Fruit fly (Drosophila melanogaster): ENCODE results near the gene brv1.

DNA sequence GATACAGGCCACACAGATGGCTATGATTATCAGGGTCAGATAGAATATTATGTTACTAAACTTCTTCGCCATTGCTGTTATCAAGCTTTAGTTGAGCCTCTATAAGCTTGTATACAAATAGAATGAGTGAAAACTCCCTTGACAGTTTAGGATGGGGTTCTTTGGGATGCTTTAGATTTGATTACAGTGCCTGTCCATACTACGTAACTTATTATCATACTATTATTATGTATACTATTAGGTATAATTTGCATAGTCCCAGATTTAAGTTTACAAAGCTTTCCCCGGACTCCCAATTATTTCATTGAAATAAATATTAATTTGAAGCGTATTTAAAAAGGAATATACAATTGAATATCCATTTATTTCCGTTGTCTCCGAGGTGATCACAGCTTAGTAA lies at the start of gene brv1:
- TF ChIP-seq h (optimal IDR thresholded peaks at IDR 0.05) = no peak
- TF ChIP-seq Myc (optimal IDR thresholded peaks at IDR 0.05) = no peak
- TF ChIP-seq Sin3A (optimal IDR thresholded peaks at IDR 0.05) = no peak
- TF ChIP-seq psq (optimal IDR thresholded peaks at IDR 0.05) = no peak
- no peak for TF ChIP-seq ttk (optimal IDR thresholded peaks at IDR 0.05)
- TF ChIP-seq insv (optimal IDR thresholded peaks at IDR 0.05) = no peak

Data from Kc167 (cell line).